Worm (Caenorhabditis elegans): ENCODE results near the gene F12A10.6.

ce11 chrII:5515542-5515941, 21.2 kb upstream of the F12A10.6 start, which contains the start of gene ZK177.3:
- TF ChIP-seq die-1 (tag; optimal IDR thresholded peaks at IDR 0.05) (no peak), lsy-27 (tag; optimal IDR thresholded peaks at IDR 0.05; ENCODE audit: borderline replicate concordance, insufficient read depth) (no peak), unc-62 (GFP tag; optimal IDR thresholded peaks at IDR 0.05) (no peak), hmg-1.2 (GFP tag; IDR thresholded peaks at IDR 0.05) (no peak), F37B4.10 (GFP tag; IDR thresholded peaks at IDR 0.05) (no peak), zfh-2 (GFP tag; conservative IDR thresholded peaks at IDR 0.05) (no peak), snpc-4 (GFP tag; optimal IDR thresholded peaks at IDR 0.05) (no peak), snpc-4 (tag; optimal IDR thresholded peaks at IDR 0.05) (no peak), let-526 (GFP tag; IDR thresholded peaks at IDR 0.05) (no peak)
